Fruit fly (Drosophila melanogaster) whole organism, wandering third instar larva: Measurements from ENCODE around the gene CG44088.

ENCODE experiments used
- Abd-B ChIP-seq: fragments of >200 bp; optimal IDR thresholded peaks from 2 replicates; lab custom pipeline; 2017; ENCODE audit warnings: missing biosample characterization, missing genetic modification characterization
- Hr78 ChIP-seq: fragments of >200 bp; optimal IDR thresholded peaks from 2 replicates; lab custom pipeline; 2017; ENCODE audit warnings: missing biosample characterization, missing genetic modification characterization
- Hr83 ChIP-seq: fragments of 200-300 bp; sonication (Bioruptor generic); optimal IDR thresholded peaks from 2 replicates; lab custom pipeline; 2016; ENCODE audit warnings: missing biosample characterization, mild to moderate bottlenecking, missing genetic modification characterization, moderate library complexity; ENCODE audit not compliant: poor library complexity, severe bottlenecking
- Myc ChIP-seq: fragments of >200 bp; optimal IDR thresholded peaks from 2 replicates; lab custom pipeline; 2017
- Sp1 ChIP-seq: fragments of 200-800 bp; sonication (Bioruptor generic); optimal IDR thresholded peaks from 3 replicates; lab custom pipeline; 2019; ENCODE audit warnings: missing biosample characterization, mild to moderate bottlenecking, missing genetic modification characterization, moderate library complexity
- Vsx2 ChIP-seq: fragments of 200-300, 225-300 bp; sonication (Bioruptor generic); optimal IDR thresholded peaks from 2 replicates; lab custom pipeline; 2018; ENCODE audit warnings: missing biosample characterization, missing genetic modification characterization; ENCODE audit not compliant: partially characterized antibody
- dmrt93B ChIP-seq: fragments of 200-800 bp; sonication (Bioruptor generic); optimal IDR thresholded peaks from 2 replicates; lab custom pipeline; 2018; ENCODE audit warnings: missing biosample characterization, mild to moderate bottlenecking, missing genetic modification characterization
- dsf ChIP-seq: sonication (Bioruptor generic); optimal IDR thresholded peaks from 2 replicates; lab custom pipeline; 2016; ENCODE audit warnings: missing biosample characterization, missing genetic modification characterization, borderline replicate concordance
- fru ChIP-seq: fragments of 200-800 bp; sonication (Bioruptor generic); optimal IDR thresholded peaks from 3 replicates; lab custom pipeline; 2016; ENCODE audit warnings: missing biosample characterization, mild to moderate bottlenecking, missing genetic modification characterization
- h ChIP-seq: fragments of 200-800 bp; sonication (Bioruptor generic); optimal IDR thresholded peaks from 3 replicates; lab custom pipeline; 2016; ENCODE audit warnings: missing biosample characterization, mild to moderate bottlenecking, missing genetic modification characterization
- pan ChIP-seq: fragments of >200 bp; optimal IDR thresholded peaks from 2 replicates; lab custom pipeline; 2017
- psq ChIP-seq: fragments of 200-800 bp; sonication (Bioruptor generic); optimal IDR thresholded peaks from 3 replicates; lab custom pipeline; 2017; ENCODE audit warnings: missing biosample characterization, mild to moderate bottlenecking, missing genetic modification characterization, moderate library complexity
- sv ChIP-seq: fragments of 200-800 bp; sonication (Bioruptor generic); optimal IDR thresholded peaks from 3 replicates; lab custom pipeline; 2016; ENCODE audit warnings: missing biosample characterization, missing genetic modification characterization
- woc ChIP-seq: sonication (Bioruptor generic); optimal IDR thresholded peaks from 2 replicates; lab custom pipeline; 2016; ENCODE audit warnings: missing biosample characterization, mild to moderate bottlenecking, missing genetic modification characterization

DNA sequence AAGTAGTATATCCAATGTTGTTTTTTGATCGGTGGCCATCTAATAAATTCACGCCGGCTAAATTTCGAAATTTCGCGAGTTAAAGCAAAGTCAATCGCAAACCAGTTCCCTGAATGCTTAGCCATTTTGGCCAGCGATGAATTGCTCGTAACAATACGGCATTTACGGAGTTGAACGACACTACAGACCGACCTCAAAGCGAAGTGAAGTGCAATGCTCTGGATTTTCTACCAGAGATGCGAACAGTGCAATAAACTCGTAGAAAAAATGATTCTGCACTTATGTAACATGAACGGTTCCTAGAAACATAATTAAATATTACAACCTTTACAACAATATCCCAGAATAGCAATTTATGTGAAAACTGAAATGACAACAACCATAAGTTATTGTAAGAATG lies 49.5 kb downstream of the CG44088 start:
- TF ChIP-seq Hr78 = no peak
- TF ChIP-seq dsf (GFP tag; lab: Kevin White, UChicago) = no peak
- TF ChIP-seq Myc (lab: Kevin White, UChicago) = no peak
- TF ChIP-seq sv (GFP tag; lab: Kevin White, UChicago) = no peak
- no peak for TF ChIP-seq Abd-B (GFP tag; lab: Kevin White, UChicago)
- TF ChIP-seq psq (GFP tag; lab: Kevin White, UChicago) = no peak
- no peak for TF ChIP-seq Vsx2 (GFP tag; lab: Kevin White, UChicago)
- TF ChIP-seq dmrt93B = no peak
- TF ChIP-seq pan (lab: Kevin White, UChicago) = no peak
- no peak for TF ChIP-seq Hr83
- TF ChIP-seq h (GFP tag; lab: Kevin White, UChicago) = no peak
- no peak for TF ChIP-seq Sp1 (GFP tag; lab: Kevin White, UChicago)
- no peak for TF ChIP-seq fru
- no peak for TF ChIP-seq woc (GFP tag; lab: Kevin White, UChicago)
